Worm (Caenorhabditis elegans) whole organism, L4/young adult: ENCODE data around the gene mdh-1.

ENCODE experiments used
- W03F9.2 ChIP-seq: fragments of 150-350 bp; optimal IDR thresholded peaks from 2 replicates; lab custom pipeline; 2014; ENCODE audit warnings: missing biosample characterization, missing genetic modification characterization
- dao-5 ChIP-seq: sonication (generic microtip); optimal IDR thresholded peaks from 2 replicates; lab custom pipeline; 2016; ENCODE audit warnings: missing genotype, missing genetic modification characterization, moderate library complexity, missing compliant biosample characterization
- him-1 ChIP-seq: sonication (generic microtip); optimal IDR thresholded peaks from 2 replicates; lab custom pipeline; 2016; ENCODE audit warnings: missing genotype, missing genetic modification reagents, missing genetic modification characterization, missing compliant biosample characterization

Gene mdh-1

ce11 chrV:6513786-6514430 lies 2.4 kb downstream of the mdh-1 start:
- TF ChIP-seq him-1 (tag; lab: Kevin White, UChicago) (no peak), W03F9.2 (no peak), dao-5 (tag; lab: Kevin White, UChicago) (no peak)

ce11 chrV:6513356-6513755 lies 3.0 kb downstream of the mdh-1 start:
- no peak for TF ChIP-seq W03F9.2
- TF ChIP-seq dao-5 (tag; lab: Kevin White, UChicago), result no peak
- TF ChIP-seq him-1 (tag; lab: Kevin White, UChicago), result no peak

ce11 chrV:6511121-6511520 lies 5.2 kb downstream of the mdh-1 start, which contains the start of gene ubh-1:
TSS of gene ubh-1 (minus strand) at chrV:6511409.
- TF ChIP-seq W03F9.2 (no peak), him-1 (tag; lab: Kevin White, UChicago) (no peak), dao-5 (tag; lab: Kevin White, UChicago) (no peak)

ce11 chrV:6510622-6511021 lies 5.7 kb downstream of the mdh-1 start:
- TF ChIP-seq W03F9.2, result no peak

ce11 chrV:6509717-6510116 lies 6.6 kb downstream of the mdh-1 start, which contains the start of gene ubh-2:
TSS of gene ubh-2 (minus strand) at chrV:6509817.
- TF ChIP-seq him-1 (tag; lab: Kevin White, UChicago) (no peak), W03F9.2 (no peak), dao-5 (tag; lab: Kevin White, UChicago) (no peak)

- TF ChIP-seq W03F9.2 (no peak), him-1 (tag; lab: Kevin White, UChicago) (no peak), dao-5 (tag; lab: Kevin White, UChicago) (no peak)
Observed at ce11 chrV:6508703-6509102, 7.6 kb downstream of the mdh-1 start, which contains the start of gene ubh-3. TSS of gene ubh-3 (minus strand) at chrV:6508803.

- TF ChIP-seq W03F9.2, result no peak
- TF ChIP-seq dao-5 (tag; lab: Kevin White, UChicago), result no peak
- no peak for TF ChIP-seq him-1 (tag; lab: Kevin White, UChicago)
Observed at ce11 chrV:6506238-6506956, 9.9 kb downstream of the mdh-1 start.

ce11 chrV:6505339-6505811 lies 11.0 kb downstream of the mdh-1 start, which contains the start of gene W01A11.7:
TSS of gene W01A11.7 (minus strand) at chrV:6505389.
- TF ChIP-seq dao-5 (tag; lab: Kevin White, UChicago) (no peak), him-1 (tag; lab: Kevin White, UChicago) (no peak), W03F9.2 (no peak)

ce11 chrV:6504131-6504827 lies 12.0 kb downstream of the mdh-1 start, which contains the start of gene moc-2:
TSS of gene moc-2 (minus strand) at chrV:6504181.
- TF ChIP-seq W03F9.2, result no peak
- no peak for TF ChIP-seq dao-5 (tag; lab: Kevin White, UChicago)
- TF ChIP-seq him-1 (tag; lab: Kevin White, UChicago), result no peak

- TF ChIP-seq him-1 (tag; lab: Kevin White, UChicago) (no peak), dao-5 (tag; lab: Kevin White, UChicago) (no peak), W03F9.2 (no peak)
Observed at ce11 chrV:6503158-6503557, 13.2 kb downstream of the mdh-1 start.

ce11 chrV:6498903-6499302 lies 17.4 kb downstream of the mdh-1 start, which contains the start of gene W01A11.1:
TSS of gene W01A11.1 (plus strand) at chrV:6499224.
- TF ChIP-seq dao-5 (tag; lab: Kevin White, UChicago) (no peak), W03F9.2 (no peak), him-1 (tag; lab: Kevin White, UChicago) (no peak)

ce11 chrV:6498441-6498840 lies 17.9 kb downstream of the mdh-1 start:
- no peak for TF ChIP-seq W03F9.2
- TF ChIP-seq dao-5 (tag; lab: Kevin White, UChicago), result no peak
- TF ChIP-seq him-1 (tag; lab: Kevin White, UChicago), result no peak

ce11 chrV:6496611-6497158 lies 19.6 kb downstream of the mdh-1 start, which contains the start of gene dgtr-1:
TSS of gene dgtr-1 (plus strand) at chrV:6497108.
- TF ChIP-seq dao-5 (tag; lab: Kevin White, UChicago) (no peak), him-1 (tag; lab: Kevin White, UChicago) (no peak), W03F9.2 (peak; percentile 23)
